Worm (Caenorhabditis elegans) whole organism, midembryonic: Measurements from ENCODE around the gene R07B1.5.

Source experiments
- T22C8.4 ChIP-seq: fragments of 200-800 bp; sonication (Bioruptor generic); IDR thresholded peaks from 2 replicates; pipeline ENCODE4 v1.3.6; 2022; ENCODE audit warnings: missing genetic modification characterization, missing compliant biosample characterization
- cog-1 ChIP-seq: sonication (generic microtip); optimal IDR thresholded peaks from 2 replicates; lab custom pipeline; 2016; ENCODE audit warnings: missing genetic modification characterization, missing compliant biosample characterization
- ref-1 ChIP-seq: fragments of 200-800 bp; sonication (Bioruptor generic); conservative IDR thresholded peaks from 2 replicates; pipeline ENCODE4 v1.3.6; 2022; ENCODE audit warnings: missing genetic modification reagents, missing genetic modification characterization, missing compliant biosample characterization
- ztf-29 ChIP-seq: fragments of 200-800 bp; sonication (Bioruptor generic); IDR thresholded peaks from 2 replicates; pipeline ENCODE4 v1.3.6; 2022; ENCODE audit warnings: missing genetic modification reagents, missing genetic modification characterization, missing compliant biosample characterization

ce11 chrX:9831215-9831614 is 32.2 kb upstream of the R07B1.5 start, which contains the start of gene rrc-1:
- no peak for TF ChIP-seq ref-1 (GFP tag; lab: Robert Waterston, UW)
- no peak for TF ChIP-seq cog-1
- no peak for TF ChIP-seq T22C8.4 (GFP tag; lab: Robert Waterston, UW)
- TF ChIP-seq ztf-29 (GFP tag; lab: Robert Waterston, UW): no peak
